Fruit fly (Drosophila melanogaster): Measurements from ENCODE around the gene mRpS6.

Gene mRpS6

DNA sequence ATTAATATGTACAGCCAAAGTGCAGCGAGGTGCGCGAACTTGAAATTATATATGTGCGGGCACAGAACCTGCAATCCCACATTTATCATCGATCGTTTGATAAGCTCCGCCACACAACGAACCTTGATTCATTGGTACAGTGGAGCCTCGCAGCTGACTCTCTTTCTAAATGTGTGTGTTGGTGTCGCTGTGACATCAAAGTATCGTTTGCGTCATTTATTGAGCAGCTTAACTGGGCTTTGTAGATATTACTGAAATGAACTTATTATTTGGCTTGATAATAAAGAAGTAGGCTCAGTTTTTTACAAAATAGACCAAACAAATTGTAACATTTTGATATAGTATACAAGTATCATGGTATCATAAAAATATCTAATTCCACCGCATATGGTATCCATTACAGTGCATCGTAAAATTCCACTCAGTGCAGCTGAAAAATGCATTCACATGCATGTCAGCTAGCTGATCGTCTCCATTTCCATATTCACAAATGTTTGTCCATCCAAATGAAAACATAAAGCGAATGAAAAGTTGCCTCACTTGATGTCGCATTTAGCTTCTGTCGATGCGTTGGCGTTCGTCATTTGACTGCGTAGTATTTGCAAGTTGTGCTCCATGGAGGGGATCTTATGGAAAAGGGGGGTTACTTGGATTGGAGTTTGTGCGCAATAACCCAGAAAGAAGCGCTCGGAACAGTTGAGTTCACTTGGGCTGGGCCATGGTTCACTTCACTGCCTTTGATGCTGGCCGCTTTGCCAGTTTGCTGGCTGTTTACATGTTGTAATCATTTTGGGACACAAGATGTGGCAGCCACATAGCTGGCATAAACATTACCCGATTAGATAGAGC lies 46.9 kb downstream of the mRpS6 start:
- no peak for TF ChIP-seq CG10462 (GFP tag; optimal IDR thresholded peaks at IDR 0.05)
- TF ChIP-seq Meics (GFP tag; optimal IDR thresholded peaks at IDR 0.05): peak; percentile 21
- TF ChIP-seq bsh (GFP tag; optimal IDR thresholded peaks at IDR 0.05): no peak
- TF ChIP-seq caup (GFP tag; optimal IDR thresholded peaks at IDR 0.05; ENCODE audit: severe bottlenecking): peak; percentile 8
- peak; percentile 77 for TF ChIP-seq CG13624 (GFP tag; optimal IDR thresholded peaks at IDR 0.05)
- TF ChIP-seq sens (GFP tag): peak; percentile 52
- TF ChIP-seq CG8290 (GFP tag; optimal IDR thresholded peaks at IDR 0.05): no peak
- TF ChIP-seq CG8290 (tag; optimal IDR thresholded peaks at IDR 0.05): peak in 1 of 2 experiments; percentile 50
- TF ChIP-seq grau (tag; optimal IDR thresholded peaks at IDR 0.05): peak; percentile 87
- TF ChIP-seq oc (tag; optimal IDR thresholded peaks at IDR 0.05): peak; percentile 3
- TF ChIP-seq pan (optimal IDR thresholded peaks at IDR 0.05): no peak
- TF ChIP-seq pan (GFP tag; optimal IDR thresholded peaks at IDR 0.05 in 1 of 2, IDR thresholded peaks at IDR 0.05 in 1 of 2): peak in 1 of 2 experiments; percentile 55
- peak; percentile 72; the same call in 2 of the 3 replicates for TF ChIP-seq CG6175 (GFP tag; IDR thresholded peaks at IDR 0.05)
- peak; percentile 9 for TF ChIP-seq lab (GFP tag; optimal IDR thresholded peaks at IDR 0.05)
- peak; percentile 25; the same call in 1 of the 3 replicates for TF ChIP-seq row (GFP tag; IDR thresholded peaks at IDR 0.05)
- TF ChIP-seq Hr51 (GFP tag; optimal IDR thresholded peaks at IDR 0.05): peak in 1 of 2 experiments; percentile 22
- no peak for TF ChIP-seq sob (GFP tag; IDR thresholded peaks at IDR 0.05)
- TF ChIP-seq Med (GFP tag): peak; percentile 3
- peak in 1 of 2 experiments; percentile 3 for TF ChIP-seq Hr78 (GFP tag; optimal IDR thresholded peaks at IDR 0.05)
- peak in 1 of 2 experiments; percentile 20 for TF ChIP-seq Pdp1 (GFP tag; optimal IDR thresholded peaks at IDR 0.05)
- TF ChIP-seq nmo (GFP tag; optimal IDR thresholded peaks at IDR 0.05): no peak
- peak; percentile 66; the same call in 2 of the 3 replicates for TF ChIP-seq sr (GFP tag; IDR thresholded peaks at IDR 0.05)
- no peak for TF ChIP-seq CG7556 (GFP tag; optimal IDR thresholded peaks at IDR 0.05)
- no peak for TF ChIP-seq CG12942 (GFP tag; optimal IDR thresholded peaks at IDR 0.05)
- TF ChIP-seq NfI (GFP tag; optimal IDR thresholded peaks at IDR 0.05): peak; percentile 1
- TF ChIP-seq H2.0 (GFP tag; IDR thresholded peaks at IDR 0.05): 0 out of 2 replicates have a peak, but pooled peaks have one; percentile 10
- 0 out of 2 replicates have a peak, but pooled peaks have one; percentile 23 for TF ChIP-seq CG14014 (GFP tag; IDR thresholded peaks at IDR 0.05)
- peak; percentile 40; the same call in 1 of the 2 replicates for TF ChIP-seq CG14441 (GFP tag; IDR thresholded peaks at IDR 0.05)
- peak; percentile 13 for TF ChIP-seq Sox102F (GFP tag; optimal IDR thresholded peaks at IDR 0.05)
- no peak for TF ChIP-seq ewg (GFP tag; optimal IDR thresholded peaks at IDR 0.05)
- TF ChIP-seq CG18011 (GFP tag; optimal IDR thresholded peaks at IDR 0.05): peak; percentile 5
- TF ChIP-seq CG9932 (GFP tag; IDR thresholded peaks at IDR 0.05): peak; percentile 23; the same call in 1 of the 2 replicates
- 0 out of 2 replicates have a peak, but pooled peaks have one; percentile 3 for TF ChIP-seq Ada2b (GFP tag; IDR thresholded peaks at IDR 0.05)
- peak in 1 of 2 experiments; percentile 76 for TF ChIP-seq eve (GFP tag; optimal IDR thresholded peaks at IDR 0.05)

DNA sequence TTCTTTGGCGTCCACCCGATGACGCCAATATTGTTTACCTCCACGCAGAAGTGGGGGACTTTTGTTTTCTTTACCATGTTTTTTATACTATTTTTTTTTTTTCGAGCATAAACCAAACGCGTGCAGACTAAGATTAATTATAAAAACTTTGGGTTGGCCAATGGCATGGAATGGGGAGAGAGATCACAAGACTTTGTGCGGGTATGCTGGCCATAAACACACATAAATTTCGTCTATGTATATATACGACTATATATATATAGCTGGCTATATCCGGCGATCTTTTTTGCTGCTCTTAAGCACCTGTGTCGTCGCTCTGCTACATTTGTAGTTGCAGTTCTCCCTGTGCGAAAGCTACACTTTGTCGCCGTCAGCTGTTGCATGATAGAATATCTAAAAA lies 47.6 kb downstream of the mRpS6 start:
- TF ChIP-seq CG8924 (tag; optimal IDR thresholded peaks at IDR 0.05): no peak
- TF ChIP-seq Xrp1 (GFP tag; IDR thresholded peaks at IDR 0.05): no peak
- TF ChIP-seq vvl (GFP tag; IDR thresholded peaks at IDR 0.05): no peak
- TF ChIP-seq gsb-n (tag; optimal IDR thresholded peaks at IDR 0.05): no peak
- no peak for TF ChIP-seq CG3281 (GFP tag; optimal IDR thresholded peaks at IDR 0.05)
- no peak for TF ChIP-seq Spps (tag; optimal IDR thresholded peaks at IDR 0.05)
- TF ChIP-seq cato (GFP tag; optimal IDR thresholded peaks at IDR 0.05; ENCODE audit: borderline replicate concordance): no peak
- TF ChIP-seq CG13287 (GFP tag; IDR thresholded peaks at IDR 0.05; ENCODE audit: partially characterized antibody): 0 out of 2 replicates have a peak, but pooled peaks have one; percentile 18
- TF ChIP-seq ttk (GFP tag; IDR thresholded peaks at IDR 0.05): no peak
- no peak for TF ChIP-seq CG7987 (GFP tag; optimal IDR thresholded peaks at IDR 0.05)
- peak in 1 of 2 experiments; percentile 43 for TF ChIP-seq eve (GFP tag; optimal IDR thresholded peaks at IDR 0.05)
- no peak for TF ChIP-seq gce (GFP tag; IDR thresholded peaks at IDR 0.05)
- no peak for TF ChIP-seq NC2α (GFP tag; optimal IDR thresholded peaks at IDR 0.05)
- TF ChIP-seq pum (GFP tag; optimal IDR thresholded peaks at IDR 0.05): no peak
- TF ChIP-seq Sry-β (GFP tag; optimal IDR thresholded peaks at IDR 0.05): no peak
- peak; percentile 48 for TF ChIP-seq cwo (GFP tag; optimal IDR thresholded peaks at IDR 0.05)
